Fruit fly (Drosophila melanogaster) whole organism, embryonic: ENCODE results near the gene CG14071.

ENCODE experiments used
- Adf1 ChIP-seq: fragments of 200-800 bp; sonication (Bioruptor generic); IDR thresholded peaks from 2 replicates; pipeline ENCODE4 v1.3.6; 2022; ENCODE audit warnings: missing biosample characterization, missing genetic modification characterization
- CG13624 ChIP-seq: fragments of 200-800 bp; sonication (Bioruptor generic); optimal IDR thresholded peaks from 2 replicates; lab custom pipeline; 2016; ENCODE audit warnings: missing biosample characterization, missing genetic modification characterization
- CG33557 ChIP-seq: fragments of 200-800 bp; sonication (Bioruptor generic); optimal IDR thresholded peaks from 2 replicates; lab custom pipeline; 2019; ENCODE audit warnings: missing biosample characterization, mild to moderate bottlenecking, missing genetic modification characterization, moderate library complexity
- CG8388 ChIP-seq: fragments of 200-800 bp; sonication (Bioruptor generic); optimal IDR thresholded peaks from 2 replicates; lab custom pipeline; 2019; ENCODE audit warnings: missing biosample characterization, mild to moderate bottlenecking, missing genetic modification characterization, moderate library complexity
- CG8924 ChIP-seq: fragments of 200-800 bp; optimal IDR thresholded peaks from 3 replicates; lab custom pipeline; 2019; ENCODE audit warnings: missing biosample characterization, mild to moderate bottlenecking, missing genetic modification characterization, moderate library complexity
- CTCF ChIP-seq: fragments of 200-800 bp; sonication (Bioruptor generic); optimal IDR thresholded peaks from 2 replicates; lab custom pipeline; 2017; ENCODE audit warnings: missing biosample characterization, mild to moderate bottlenecking, missing genetic modification characterization, moderate library complexity
- Poxn ChIP-seq: fragments of 200-800 bp; sonication (Bioruptor generic); IDR thresholded peaks from 2 replicates; pipeline ENCODE4 v1.3.6; 2022; ENCODE audit warnings: missing biosample characterization, missing genetic modification characterization
- Vsx1 ChIP-seq: fragments of 200-800 bp; sonication (Bioruptor generic); optimal IDR thresholded peaks from 2 replicates; lab custom pipeline; 2017; ENCODE audit warnings: missing biosample characterization, mild to moderate bottlenecking, missing genetic modification characterization, missing genetic modification reagents
- h ChIP-seq: fragments of >200 bp; optimal IDR thresholded peaks from 2 replicates; lab custom pipeline; 2017
- jing ChIP-seq: fragments of 200-800 bp; sonication (Bioruptor generic); optimal IDR thresholded peaks from 2 replicates; lab custom pipeline; 2018; ENCODE audit warnings: missing biosample characterization, mild to moderate bottlenecking, missing genetic modification characterization
- sug ChIP-seq: fragments of 200-800 bp; optimal IDR thresholded peaks from 2 replicates; lab custom pipeline; 2019; ENCODE audit warnings: missing biosample characterization, mild to moderate bottlenecking, missing genetic modification characterization, moderate library complexity
- tgo ChIP-seq: fragments of 200-800 bp; sonication (Bioruptor generic); IDR thresholded peaks from 3 replicates; pipeline ENCODE4 v1.3.6; 2022; ENCODE audit warnings: missing biosample characterization, missing genetic modification characterization
- tx ChIP-seq: fragments of 200-800 bp; sonication (Bioruptor generic); optimal IDR thresholded peaks from 2 replicates; lab custom pipeline; 2016; ENCODE audit warnings: missing biosample characterization, missing genetic modification characterization

dm6 chr2L:10888827-10889226, at the start of gene CG14071:
- TF ChIP-seq CG8388 (GFP tag; lab: Kevin White, UChicago) (no peak), jing (GFP tag; lab: Kevin White, UChicago) (no peak), CTCF (GFP tag; lab: Kevin White, UChicago) (no peak), CG8924 (tag; lab: Kevin White, UChicago) (no peak), tx (GFP tag; lab: Kevin White, UChicago) (no peak), CG33557 (GFP tag; lab: Kevin White, UChicago) (no peak), sug (tag; lab: Kevin White, UChicago) (no peak), Adf1 (no peak), Poxn (GFP tag; lab: Robert Waterston, UW) (no peak), CG13624 (GFP tag; lab: Kevin White, UChicago) (no peak), Vsx1 (no peak), tgo (GFP tag; lab: Robert Waterston, UW) (no peak), h (lab: Kevin White, UChicago) (no peak)
